Fruit fly (Drosophila melanogaster) Kc167 (cell line): ENCODE measurements around the gene Jon25Bii.

ENCODE experiments used
- Myc ChIP-seq: fragments of >200 bp; optimal IDR thresholded peaks from 2 replicates; lab custom pipeline; 2017; ENCODE audit warnings: missing external identifiers
- Sin3A ChIP-seq: fragments of >200 bp; optimal IDR thresholded peaks from 2 replicates; lab custom pipeline; 2018; ENCODE audit warnings: missing external identifiers
- h ChIP-seq: fragments of >200 bp; optimal IDR thresholded peaks from 3 replicates; lab custom pipeline; 2018; ENCODE audit warnings: missing external identifiers
- insv ChIP-seq: fragments of >200 bp; optimal IDR thresholded peaks from 3 replicates; lab custom pipeline; 2018; ENCODE audit warnings: missing external identifiers
- psq ChIP-seq: fragments of >200 bp; optimal IDR thresholded peaks from 2 replicates; lab custom pipeline; 2017; ENCODE audit warnings: missing external identifiers

dm6 chr2L:4906546-4907250 lies 46.2 kb downstream of the Jon25Bii start, which contains the start of gene snsl:
- TF ChIP-seq psq (lab: Kevin White, UChicago) = no peak
- TF ChIP-seq h (lab: Kevin White, UChicago) = no peak
- no peak for TF ChIP-seq Myc (lab: Kevin White, UChicago)
- TF ChIP-seq insv (lab: Kevin White, UChicago) = no peak
- TF ChIP-seq Sin3A (lab: Kevin White, UChicago) = no peak
